Worm (Caenorhabditis elegans): ENCODE results near the gene C30G12.2.

Gene C30G12.2

ce11 chrII:7326199-7326598, 36.0 kb downstream of the C30G12.2 start:
- TF ChIP-seq aha-1 (tag), result peak; percentile 71
- no peak for TF ChIP-seq egl-27 (tag; optimal IDR thresholded peaks at IDR 0.05)
- no peak for TF ChIP-seq R02D3.7 (tag; optimal IDR thresholded peaks at IDR 0.05)
- no peak for TF ChIP-seq cey-2 (tag; optimal IDR thresholded peaks at IDR 0.05; ENCODE audit: borderline replicate concordance, insufficient read depth)
- no peak for TF ChIP-seq ceh-28 (tag; optimal IDR thresholded peaks at IDR 0.05)
- TF ChIP-seq snpc-1.2 (GFP tag; IDR thresholded peaks at IDR 0.05), result no peak
- no peak for TF ChIP-seq mdt-29 (GFP tag; IDR thresholded peaks at IDR 0.05)
- TF ChIP-seq fkh-10 (GFP tag; optimal IDR thresholded peaks at IDR 0.05), result peak; percentile 22
- no peak for TF ChIP-seq T20F7.1 (GFP tag; optimal IDR thresholded peaks at IDR 0.05)
- TF ChIP-seq zip-2 (tag; optimal IDR thresholded peaks at IDR 0.05), result no peak
- no peak for TF ChIP-seq aly-2 (tag; optimal IDR thresholded peaks at IDR 0.05)
- TF ChIP-seq lin-1 (GFP tag; IDR thresholded peaks at IDR 0.05), result no peak

ce11 chrII:7326997-7327396, 36.8 kb downstream of the C30G12.2 start:
- TF ChIP-seq hif-1 (tag; optimal IDR thresholded peaks at IDR 0.05) (peak in 1 of 2 experiments; percentile 55), mep-1 (tag; optimal IDR thresholded peaks at IDR 0.05) (peak; percentile 61), madf-9 (GFP tag; conservative IDR thresholded peaks at IDR 0.05) (peak; percentile 61; the same call in 1 of the 2 replicates), mes-2 (tag; optimal IDR thresholded peaks at IDR 0.05; ENCODE audit: poor library complexity, severe bottlenecking) (no peak), fkh-10 (GFP tag; optimal IDR thresholded peaks at IDR 0.05) (peak; percentile 73), ctbp-1 (GFP tag; IDR thresholded peaks at IDR 0.05) (peak; percentile 81), hmg-1.1 (GFP tag; IDR thresholded peaks at IDR 0.05) (0 out of 2 replicates have a peak, but pooled peaks have one; percentile 51), zip-2 (tag; optimal IDR thresholded peaks at IDR 0.05) (no peak), rbr-2 (tag; optimal IDR thresholded peaks at IDR 0.05) (peak; percentile 74), lin-13 (GFP tag; optimal IDR thresholded peaks at IDR 0.05) (no peak), ceh-20 (GFP tag; IDR thresholded peaks at IDR 0.05) (peak; percentile 29), set-16 (GFP tag; IDR thresholded peaks at IDR 0.05) (peak; percentile 78), daf-16 (GFP tag; optimal IDR thresholded peaks at IDR 0.05) (peak in 1 of 2 experiments; percentile 27), daf-16 (tag; optimal IDR thresholded peaks at IDR 0.05) (no peak), aha-1 (tag) (peak; percentile 73), nhr-11 (tag; optimal IDR thresholded peaks at IDR 0.05) (peak; percentile 54), mdl-1 (tag; optimal IDR thresholded peaks at IDR 0.05) (no peak), hlh-30 (tag; optimal IDR thresholded peaks at IDR 0.05; ENCODE audit: insufficient read depth) (peak; percentile 52), ZK337.2 (GFP tag; IDR thresholded peaks at IDR 0.05) (peak; percentile 45; the same call in 1 of the 2 replicates), dpl-1 (GFP tag; optimal IDR thresholded peaks at IDR 0.05) (peak; percentile 22), sdz-12 (GFP tag; optimal IDR thresholded peaks at IDR 0.05) (peak; percentile 32), zip-11 (GFP tag; IDR thresholded peaks at IDR 0.05) (no peak), vab-7 (GFP tag; IDR thresholded peaks at IDR 0.05) (0 out of 2 replicates have a peak, but pooled peaks have one; percentile 20), hlh-11 (tag; optimal IDR thresholded peaks at IDR 0.05) (peak; percentile 17), lsy-2 (tag; optimal IDR thresholded peaks at IDR 0.05) (peak in 1 of 2 experiments; percentile 46), F37D6.2 (tag; optimal IDR thresholded peaks at IDR 0.05) (peak; percentile 38)

- TF ChIP-seq nhr-77 (tag; optimal IDR thresholded peaks at IDR 0.05) (no peak), tra-1 (GFP tag; IDR thresholded peaks at IDR 0.05) (no peak), aha-1 (tag) (peak; percentile 86), tag-97 (GFP tag; IDR thresholded peaks at IDR 0.05) (no peak)
These were observed 41.0 kb downstream of the C30G12.2 start, which contains the start of gene npax-1 for ce11 chrII:7331224-7331623. Gene npax-1 (minus strand): TSS chrII:7331324.
